Worm (Caenorhabditis elegans) whole organism, L2 larva: ENCODE data around the gene T23F2.4.

ENCODE experiments used
- C34F6.9 ChIP-seq: fragments of 150-350 bp; optimal IDR thresholded peaks from 2 replicates; lab custom pipeline; 2014; ENCODE audit warnings: missing biosample characterization, missing genetic modification characterization
- F13H6.1 ChIP-seq: sonication (generic microtip); optimal IDR thresholded peaks from 2 replicates; lab custom pipeline; 2016; ENCODE audit warnings: missing genetic modification characterization, missing compliant biosample characterization
- R02D3.7 ChIP-seq: fragments of 150-350 bp; optimal IDR thresholded peaks from 2 replicates; lab custom pipeline; 2014; ENCODE audit warnings: missing biosample characterization, missing genetic modification characterization
- Y55F3AM.14 ChIP-seq: fragments of 200-800 bp; sonication (Bioruptor generic); optimal IDR thresholded peaks from 2 replicates; lab custom pipeline; 2018; ENCODE audit warnings: mild to moderate bottlenecking, missing genetic modification characterization, missing compliant biosample characterization
- ZK546.5 ChIP-seq: sonication (generic microtip); optimal IDR thresholded peaks from 2 replicates; lab custom pipeline; 2017; ENCODE audit warnings: missing biosample characterization, missing genetic modification characterization
- alr-1 ChIP-seq: fragments of 150-350 bp; optimal IDR thresholded peaks from 2 replicates; lab custom pipeline; 2014; ENCODE audit warnings: missing biosample characterization, missing genetic modification characterization
- aly-2 ChIP-seq: fragments of 150-350 bp; optimal IDR thresholded peaks from 2 replicates; lab custom pipeline; 2014; ENCODE audit warnings: missing biosample characterization, missing genetic modification characterization
- ama-1 ChIP-seq: fragments of 150-350 bp; optimal IDR thresholded peaks from 2 replicates; lab custom pipeline; 2018; ENCODE audit warnings: inconsistent platforms
- blmp-1 ChIP-seq: sonication (generic microtip); optimal IDR thresholded peaks from 2 replicates; lab custom pipeline; 2017; ENCODE audit warnings: missing genetic modification characterization, mild to moderate bottlenecking, missing compliant biosample characterization, antibody characterized with exemption, moderate library complexity; ENCODE audit not compliant: insufficient read depth
- ceh-16 ChIP-seq: fragments of 150-350 bp; optimal IDR thresholded peaks from 2 replicates; lab custom pipeline; 2014; ENCODE audit warnings: missing biosample characterization, missing genetic modification characterization
- ceh-82 ChIP-seq: fragments of 150-350 bp; optimal IDR thresholded peaks from 2 replicates; lab custom pipeline; 2014; ENCODE audit warnings: missing biosample characterization, missing genetic modification characterization
- crh-2 ChIP-seq: sonication (generic microtip); optimal IDR thresholded peaks from 2 replicates; lab custom pipeline; 2017; ENCODE audit warnings: missing biosample characterization, missing genetic modification characterization
- dmd-4 ChIP-seq: sonication (generic microtip); optimal IDR thresholded peaks from 2 replicates; lab custom pipeline; 2017; ENCODE audit warnings: missing biosample characterization, missing genetic modification characterization
- egl-27 ChIP-seq: sonication (generic microtip); optimal IDR thresholded peaks from 3 replicates; lab custom pipeline; 2017; ENCODE audit warnings: missing biosample characterization, missing genetic modification reagents, missing genetic modification characterization
- elt-1 ChIP-seq: fragments of 150-350 bp; optimal IDR thresholded peaks from 2 replicates; lab custom pipeline; 2014; ENCODE audit warnings: missing biosample characterization, missing genetic modification characterization
- elt-3 ChIP-seq: sonication (generic microtip); optimal IDR thresholded peaks from 2 replicates; lab custom pipeline; 2017; ENCODE audit warnings: missing biosample characterization, missing genetic modification characterization
- fos-1 ChIP-seq: fragments of 150-350 bp; optimal IDR thresholded peaks from 2 replicates; lab custom pipeline; 2014; ENCODE audit warnings: missing biosample characterization, missing genetic modification characterization
- gmeb-1 ChIP-seq: fragments of 150-350 bp; optimal IDR thresholded peaks from 2 replicates; lab custom pipeline; 2014; ENCODE audit warnings: missing biosample characterization, missing genetic modification characterization
- lin-13 ChIP-seq: fragments of 150-350 bp; optimal IDR thresholded peaks from 2 replicates; lab custom pipeline; 2014; ENCODE audit warnings: missing biosample characterization, missing genetic modification reagents, missing genetic modification characterization
- lin-39 ChIP-seq: fragments of 150-350 bp; optimal IDR thresholded peaks from 2 replicates; lab custom pipeline; 2014; ENCODE audit warnings: missing biosample characterization, missing genetic modification reagents, missing genetic modification characterization
- lsy-2 ChIP-seq, 2 experiments: fragments of 150-350 bp in 1 of 2; sonication (generic microtip) in 1 of 2; optimal IDR thresholded peaks; 2 replicates each; lab custom pipeline; 2014 to 2017; ENCODE audit warnings: missing biosample characterization in 2 of 2, missing genetic modification characterization in 2 of 2
- mab-5 ChIP-seq: fragments of 150-350 bp; optimal IDR thresholded peaks from 2 replicates; lab custom pipeline; 2014; ENCODE audit warnings: missing biosample characterization, missing genetic modification characterization
- mbf-1 ChIP-seq: sonication (generic microtip); optimal IDR thresholded peaks from 2 replicates; lab custom pipeline; 2017; ENCODE audit warnings: missing biosample characterization, missing genetic modification characterization
- mdl-1 ChIP-seq, 2 experiments: fragments of 150-350 bp in 1 of 2; sonication (generic microtip) in 1 of 2; optimal IDR thresholded peaks; 2 replicates each; lab custom pipeline; 2017; ENCODE audit warnings: missing biosample characterization in 2 of 2, missing genetic modification characterization in 2 of 2
- nhr-10 ChIP-seq: sonication (generic microtip); optimal IDR thresholded peaks from 2 replicates; lab custom pipeline; 2017; ENCODE audit warnings: missing biosample characterization, missing genetic modification characterization
- nhr-129 ChIP-seq: fragments of 150-350 bp; optimal IDR thresholded peaks from 2 replicates; lab custom pipeline; 2014; ENCODE audit warnings: missing biosample characterization, missing genetic modification characterization
- nhr-21 ChIP-seq: fragments of 150-350 bp; optimal IDR thresholded peaks from 2 replicates; lab custom pipeline; 2014; ENCODE audit warnings: missing biosample characterization, missing genetic modification characterization
- nhr-237 ChIP-seq: fragments of 150-350 bp; optimal IDR thresholded peaks from 2 replicates; lab custom pipeline; 2014; ENCODE audit warnings: missing biosample characterization, missing genetic modification characterization
- nhr-25 ChIP-seq: fragments of 150-350 bp; sonication (generic microtip); optimal IDR thresholded peaks from 3 replicates; lab custom pipeline; 2014; ENCODE audit warnings: missing biosample characterization, missing genetic modification characterization
- nhr-6 ChIP-seq: fragments of 150-350 bp; optimal IDR thresholded peaks from 2 replicates; lab custom pipeline; 2014; ENCODE audit warnings: missing biosample characterization, missing genetic modification characterization
- nhr-77 ChIP-seq: fragments of 150-350 bp; optimal IDR thresholded peaks from 2 replicates; lab custom pipeline; 2014; ENCODE audit warnings: missing biosample characterization, missing genetic modification characterization
- peb-1 ChIP-seq: fragments of 150-350 bp; optimal IDR thresholded peaks from 2 replicates; lab custom pipeline; 2014; ENCODE audit warnings: missing biosample characterization, missing genetic modification characterization
- sem-4 ChIP-seq: fragments of 150-350 bp; optimal IDR thresholded peaks from 2 replicates; lab custom pipeline; 2014; ENCODE audit warnings: missing biosample characterization, missing genetic modification reagents, missing genetic modification characterization
- sma-3 ChIP-seq: sonication (generic microtip); optimal IDR thresholded peaks from 2 replicates; lab custom pipeline; 2016; ENCODE audit warnings: missing genetic modification reagents, missing genetic modification characterization, missing compliant biosample characterization
- sma-9 ChIP-seq, 2 experiments: fragments of 150-350 bp in 1 of 2; sonication (generic microtip) in 1 of 2; optimal IDR thresholded peaks; 2 replicates each; lab custom pipeline; 2014 to 2016; ENCODE audit warnings: missing genetic modification characterization in 2 of 2, mild to moderate bottlenecking in 1 of 2, missing biosample characterization in 1 of 2, missing compliant biosample characterization in 1 of 2, missing genetic modification reagents in 1 of 2, moderate library complexity in 1 of 2
- snpc-4 ChIP-seq: fragments of 150-350 bp; optimal IDR thresholded peaks from 2 replicates; lab custom pipeline; 2014; ENCODE audit warnings: missing biosample characterization, missing genetic modification characterization
- unc-39 ChIP-seq: fragments of 150-350 bp; optimal IDR thresholded peaks from 2 replicates; lab custom pipeline; 2014; ENCODE audit warnings: missing biosample characterization, missing genetic modification characterization
- unc-55 ChIP-seq: fragments of 150-350 bp; sonication (generic microtip); optimal IDR thresholded peaks from 3 replicates; lab custom pipeline; 2014; ENCODE audit warnings: missing biosample characterization, missing genetic modification reagents, missing genetic modification characterization
- zag-1 ChIP-seq: fragments of 150-350 bp; optimal IDR thresholded peaks from 2 replicates; lab custom pipeline; 2014; ENCODE audit warnings: missing biosample characterization, missing genetic modification characterization
- ztf-1 ChIP-seq: fragments of 200-800 bp; sonication (Bioruptor generic); conservative IDR thresholded peaks from 2 replicates; pipeline ENCODE4 v1.3.6; 2022; ENCODE audit warnings: missing genetic modification characterization, missing compliant biosample characterization
- ztf-4 ChIP-seq: fragments of 150-350 bp; optimal IDR thresholded peaks from 2 replicates; lab custom pipeline; 2014; ENCODE audit warnings: missing biosample characterization, missing genetic modification characterization

The T23F2.4 gene

ce11 chrX:5543651-5544050 is 28.8 kb upstream of the T23F2.4 start, which contains the start of gene C54G7.1:
TSS of gene C54G7.1 (plus strand) at chrX:5543951.
- TF ChIP-seq nhr-77 (tag; lab: Kevin White, UChicago) (no peak), aly-2 (tag; lab: Kevin White, UChicago) (no peak), sem-4 (no peak), elt-3 (tag; lab: Kevin White, UChicago) (no peak), egl-27 (tag; lab: Kevin White, UChicago) (no peak), mab-5 (no peak), gmeb-1 (no peak), dmd-4 (no peak), ceh-16 (tag; lab: Kevin White, UChicago) (no peak), nhr-6 (no peak)
- TF ChIP-seq, all 48 proteins: peak for 0

DNA sequence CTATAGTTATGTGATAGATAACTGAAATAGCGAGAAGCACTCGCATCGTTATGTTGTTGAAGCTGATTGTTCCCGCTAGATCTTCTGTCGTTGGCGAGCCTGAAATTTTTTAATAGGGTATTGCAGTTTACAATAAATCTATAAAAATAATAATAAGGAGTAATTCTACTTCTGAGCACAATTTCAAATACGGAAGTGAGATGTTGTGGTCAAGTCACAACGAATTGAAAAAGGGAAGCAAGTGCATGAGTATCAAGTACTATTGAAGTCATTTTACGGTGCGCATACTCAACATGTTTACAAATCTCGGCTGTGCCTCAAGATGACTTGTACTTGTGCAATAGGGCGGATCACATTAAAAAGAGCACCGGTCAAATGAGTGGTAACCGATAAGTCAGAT is 23.5 kb upstream of the T23F2.4 start, which contains the start of gene lgx-1:
lgx-1 (minus strand) TSS at position 101 of the 400 bp plus-strand sequence.
- TF ChIP-seq nhr-129 (no peak), nhr-25 (no peak), nhr-21 (tag; lab: Kevin White, UChicago) (no peak), F13H6.1 (no peak), lsy-2 (tag; optimal IDR thresholded peaks at IDR 0.05; lab: Kevin White, UChicago) (no peak), blmp-1 (no peak), elt-3 (tag; lab: Kevin White, UChicago) (no peak), mbf-1 (tag; lab: Kevin White, UChicago) (no peak), R02D3.7 (tag; lab: Kevin White, UChicago) (no peak), ZK546.5 (tag; lab: Kevin White, UChicago) (no peak), Y55F3AM.14 (GFP tag; lab: Kevin White, UChicago) (no peak), mdl-1 (tag; optimal IDR thresholded peaks at IDR 0.05; lab: Kevin White, UChicago) (no peak), nhr-77 (tag; lab: Kevin White, UChicago) (no peak), alr-1 (tag; lab: Kevin White, UChicago) (no peak), C34F6.9 (tag; lab: Kevin White, UChicago) (no peak), snpc-4 (tag; lab: Kevin White, UChicago) (no peak), egl-27 (tag; lab: Kevin White, UChicago) (no peak), nhr-237 (tag; lab: Kevin White, UChicago) (no peak), unc-55 (no peak)
- TF ChIP-seq, all 48 proteins: peak for 0

DNA sequence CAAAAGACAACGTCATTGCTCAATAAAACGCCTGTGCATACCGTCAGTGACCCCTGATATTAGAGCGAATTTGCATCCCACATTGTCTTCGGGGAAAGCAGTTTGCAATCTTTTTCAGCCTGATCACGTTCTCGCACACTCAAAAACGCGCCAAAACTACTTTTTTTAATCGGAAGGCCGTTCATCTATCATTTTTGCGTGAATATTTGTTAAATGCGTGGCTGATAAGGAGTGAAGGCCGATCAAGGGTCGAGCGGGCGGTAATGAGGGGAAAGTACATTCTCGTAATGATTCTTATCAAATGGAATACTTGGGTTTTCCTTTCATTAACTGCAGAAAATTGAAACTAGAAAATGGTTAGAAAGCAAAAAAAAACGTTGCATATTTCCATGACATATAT is 9.4 kb upstream of the T23F2.4 start:
- TF ChIP-seq sma-9 (GFP tag; optimal IDR thresholded peaks at IDR 0.05; lab: Kevin White, UChicago) (peak; percentile 43), sma-9 (tag; optimal IDR thresholded peaks at IDR 0.05; lab: Kevin White, UChicago) (no peak), ZK546.5 (tag; lab: Kevin White, UChicago) (no peak), sma-3 (GFP tag; lab: Kevin White, UChicago) (peak; percentile 9), elt-1 (tag; lab: Kevin White, UChicago) (no peak), peb-1 (tag; lab: Kevin White, UChicago) (no peak), fos-1 (peak; percentile 64), F13H6.1 (peak; percentile 35)

ce11 chrX:5522769-5523601 is 8.1 kb upstream of the T23F2.4 start, which contains the start of gene mboa-3:
TSS of gene mboa-3 (minus strand) at chrX:5522819.
- TF ChIP-seq lin-13 (GFP tag; lab: Kevin White, UChicago) (no peak), dmd-4 (no peak), nhr-237 (tag; lab: Kevin White, UChicago) (no peak), ceh-16 (tag; lab: Kevin White, UChicago) (no peak), lin-39 (tag; lab: Kevin White, UChicago) (no peak), unc-39 (tag; lab: Kevin White, UChicago) (no peak), blmp-1 (no peak), ama-1 (lab: Kevin White, UChicago) (no peak), nhr-77 (tag; lab: Kevin White, UChicago) (no peak), alr-1 (tag; lab: Kevin White, UChicago) (no peak), elt-3 (tag; lab: Kevin White, UChicago) (no peak), nhr-25 (no peak), egl-27 (tag; lab: Kevin White, UChicago) (no peak), Y55F3AM.14 (GFP tag; lab: Kevin White, UChicago) (no peak), zag-1 (no peak), ztf-4 (tag; lab: Kevin White, UChicago) (no peak), aly-2 (tag; lab: Kevin White, UChicago) (no peak), ztf-1 (no peak), gmeb-1 (peak; percentile 0), unc-55 (no peak), peb-1 (tag; lab: Kevin White, UChicago) (no peak), fos-1 (peak; percentile 60), ZK546.5 (tag; lab: Kevin White, UChicago) (no peak), C34F6.9 (tag; lab: Kevin White, UChicago) (no peak), mab-5 (no peak), crh-2 (no peak), nhr-129 (peak; percentile 67), sma-3 (GFP tag; lab: Kevin White, UChicago) (no peak), ceh-82 (tag; lab: Kevin White, UChicago) (no peak), nhr-6 (no peak), sma-9 (GFP tag; optimal IDR thresholded peaks at IDR 0.05; lab: Kevin White, UChicago) (peak; percentile 59), sma-9 (tag; optimal IDR thresholded peaks at IDR 0.05; lab: Kevin White, UChicago) (no peak), snpc-4 (tag; lab: Kevin White, UChicago) (no peak), nhr-10 (tag; lab: Kevin White, UChicago) (no peak), lsy-2 (tag; optimal IDR thresholded peaks at IDR 0.05; lab: Kevin White, UChicago) (no peak), F13H6.1 (peak; percentile 24)
